Worm (Caenorhabditis elegans) whole organism, late embryonic: Measurements from ENCODE around the gene Y105C5A.1269.

Experiments
- ama-1 ChIP-seq: fragments of 150-350 bp; optimal IDR thresholded peaks from 2 replicates; lab custom pipeline; 2014
- gmeb-2 ChIP-seq: sonication (generic microtip); optimal IDR thresholded peaks from 2 replicates; lab custom pipeline; 2016; ENCODE audit warnings: missing genetic modification characterization, inconsistent platforms, missing compliant biosample characterization
- nfya-1 ChIP-seq: sonication (generic microtip); optimal IDR thresholded peaks from 2 replicates; lab custom pipeline; 2017; ENCODE audit warnings: missing genetic modification characterization, mild to moderate bottlenecking, missing compliant biosample characterization, antibody characterized with exemption, moderate library complexity
- nhr-11 ChIP-seq: fragments of 150-350 bp; optimal IDR thresholded peaks from 2 replicates; lab custom pipeline; 2014; ENCODE audit warnings: missing biosample characterization, missing genetic modification characterization
- ttx-3 ChIP-seq: sonication (generic microtip); optimal IDR thresholded peaks from 2 replicates; lab custom pipeline; 2016; ENCODE audit warnings: missing genetic modification reagents, missing genetic modification characterization, missing compliant biosample characterization
- unc-3 ChIP-seq, 2 experiments: fragments of 200-800 bp in 1 of 2; sonication (Bioruptor generic) in 1 of 2; sonication (generic microtip) in 1 of 2; conservative IDR thresholded peaks in 1 of 2; optimal IDR thresholded peaks in 1 of 2; 2 replicates each; pipeline versions ENCODE4 v1.3.6 to Lab custom; 2016 to 2022; ENCODE audit warnings: missing compliant biosample characterization in 2 of 2, missing genetic modification characterization in 2 of 2, missing genetic modification reagents in 1 of 2

- no peak for TF ChIP-seq nfya-1 (tag; lab: Kevin White, UChicago)
- TF ChIP-seq nhr-11 (tag; lab: Kevin White, UChicago) = no peak
- TF ChIP-seq gmeb-2 = no peak
- no peak for TF ChIP-seq unc-3 (GFP tag; conservative IDR thresholded peaks at IDR 0.05; lab: Robert Waterston, UW)
- no peak for TF ChIP-seq unc-3 (tag; optimal IDR thresholded peaks at IDR 0.05; lab: Kevin White, UChicago)
- no peak for TF ChIP-seq ama-1 (lab: Kevin White, UChicago)
- TF ChIP-seq ttx-3 = no peak
Measured at ce11 chrIV:15861499-15861898, 14.3 kb downstream of the Y105C5A.1269 start.
